Fruit fly (Drosophila melanogaster) Kc167 (cell line): ENCODE measurements around the gene CG13653.

Source experiments
- h ChIP-seq: fragments of >200 bp; optimal IDR thresholded peaks from 3 replicates; lab custom pipeline; 2018; ENCODE audit warnings: missing external identifiers
- insv ChIP-seq: fragments of >200 bp; optimal IDR thresholded peaks from 3 replicates; lab custom pipeline; 2018; ENCODE audit warnings: missing external identifiers
- ttk ChIP-seq: sonication (Bioruptor generic); optimal IDR thresholded peaks from 2 replicates; lab custom pipeline; 2017; ENCODE audit warnings: missing external identifiers

- no peak for TF ChIP-seq h
- TF ChIP-seq insv (lab: Kevin White, UChicago): no peak
- TF ChIP-seq ttk: no peak
These were observed 20.7 kb downstream of the CG13653 start, which contains the start of gene CG31106 for dm6 chr3R:25215997-25216396.
